Worm (Caenorhabditis elegans) whole organism, L4 larva: ENCODE results near the gene ZK813.7.

Source experiments
- D1046.2 ChIP-seq: fragments of 200-800 bp; sonication (Bioruptor generic); IDR thresholded peaks from 2 replicates; pipeline ENCODE4 v1.3.6; 2022; ENCODE audit warnings: missing genetic modification characterization, missing compliant biosample characterization
- F10B5.3 ChIP-seq: sonication (generic microtip); optimal IDR thresholded peaks from 2 replicates; lab custom pipeline; 2016; ENCODE audit warnings: mild to moderate bottlenecking, missing genetic modification characterization, missing compliant biosample characterization
- F37D6.2 ChIP-seq: sonication (generic microtip); optimal IDR thresholded peaks from 2 replicates; lab custom pipeline; 2016; ENCODE audit warnings: mild to moderate bottlenecking, missing genetic modification characterization, missing compliant biosample characterization
- F49E8.2 ChIP-seq: sonication (generic microtip); optimal IDR thresholded peaks from 2 replicates; lab custom pipeline; 2016; ENCODE audit warnings: missing compliant biosample characterization, mild to moderate bottlenecking, missing genetic modification characterization, borderline replicate concordance
- R02D3.7 ChIP-seq: fragments of 150-350 bp; sonication (generic microtip); optimal IDR thresholded peaks from 3 replicates; lab custom pipeline; 2014; ENCODE audit warnings: missing biosample characterization, missing genetic modification characterization
- T20F7.1 ChIP-seq: fragments of 200-800 bp; sonication (Bioruptor generic); optimal IDR thresholded peaks from 2 replicates; lab custom pipeline; 2018; ENCODE audit warnings: mild to moderate bottlenecking, missing genetic modification characterization, missing compliant biosample characterization
- Y48G9A.11 ChIP-seq: fragments of 200-800 bp; sonication (Bioruptor generic); IDR thresholded peaks from 2 replicates; pipeline ENCODE4 v1.3.6; 2022; ENCODE audit warnings: missing genetic modification reagents, missing genetic modification characterization, missing compliant biosample characterization
- Y75B8A.6 ChIP-seq: fragments of 200-800 bp; sonication (Bioruptor generic); IDR thresholded peaks from 2 replicates; pipeline ENCODE4 v1.3.6; 2022; ENCODE audit warnings: missing genetic modification reagents, missing genetic modification characterization, missing compliant biosample characterization
- ZK337.2 ChIP-seq: fragments of 200-800 bp; sonication (Bioruptor generic); IDR thresholded peaks from 2 replicates; pipeline ENCODE4 v1.3.6; 2022; ENCODE audit warnings: missing genetic modification reagents, missing genetic modification characterization, missing compliant biosample characterization
- attf-4 ChIP-seq: sonication (generic microtip); optimal IDR thresholded peaks from 3 replicates; lab custom pipeline; 2017; ENCODE audit warnings: missing biosample characterization, missing genetic modification characterization
- ceh-28 ChIP-seq: fragments of 150-350 bp; optimal IDR thresholded peaks from 2 replicates; lab custom pipeline; 2014; ENCODE audit warnings: missing biosample characterization, missing genetic modification reagents, missing genetic modification characterization
- cey-2 ChIP-seq: sonication (generic microtip); optimal IDR thresholded peaks from 3 replicates; lab custom pipeline; 2017; ENCODE audit warnings: missing genetic modification characterization, mild to moderate bottlenecking, missing compliant biosample characterization, antibody characterized with exemption, borderline replicate concordance; ENCODE audit not compliant: insufficient read depth
- daf-8 ChIP-seq: fragments of 200-800 bp; sonication (Bioruptor generic); IDR thresholded peaks from 2 replicates; pipeline ENCODE4 v1.3.6; 2022; ENCODE audit warnings: missing genetic modification characterization, missing compliant biosample characterization
- dmd-8 ChIP-seq: fragments of 200-800 bp; sonication (Bioruptor generic); IDR thresholded peaks from 2 replicates; pipeline ENCODE4 v1.3.6; 2022; ENCODE audit warnings: missing genetic modification characterization, missing compliant biosample characterization
- dve-1 ChIP-seq: sonication (generic microtip); optimal IDR thresholded peaks from 2 replicates; lab custom pipeline; 2017; ENCODE audit warnings: antibody characterized with exemption, mild to moderate bottlenecking, missing genetic modification characterization, missing compliant biosample characterization; ENCODE audit not compliant: insufficient read depth
- egl-27 ChIP-seq: sonication (generic microtip); optimal IDR thresholded peaks from 3 replicates; lab custom pipeline; 2017; ENCODE audit warnings: missing biosample characterization, missing genetic modification reagents, missing genetic modification characterization
- egl-43 ChIP-seq: fragments of 200-800 bp; sonication (Bioruptor generic); IDR thresholded peaks from 2 replicates; pipeline ENCODE4 v1.3.6; 2022; ENCODE audit warnings: missing genetic modification reagents, missing genetic modification characterization, missing compliant biosample characterization
- fos-1 ChIP-seq: fragments of 150-350 bp; optimal IDR thresholded peaks from 2 replicates; lab custom pipeline; 2014; ENCODE audit warnings: missing biosample characterization, missing genetic modification characterization
- hlh-30 ChIP-seq: sonication (generic microtip); optimal IDR thresholded peaks from 2 replicates; lab custom pipeline; 2017; ENCODE audit warnings: antibody characterized with exemption, mild to moderate bottlenecking, missing genetic modification characterization, missing compliant biosample characterization; ENCODE audit not compliant: insufficient read depth
- jun-1 ChIP-seq: fragments of 150-350 bp; optimal IDR thresholded peaks from 2 replicates; lab custom pipeline; 2014; ENCODE audit warnings: missing biosample characterization, missing genetic modification reagents, missing genetic modification characterization
- lin-29 ChIP-seq: fragments of 200-800 bp; sonication (Bioruptor generic); IDR thresholded peaks from 2 replicates; pipeline ENCODE4 v1.3.6; 2022; ENCODE audit warnings: missing genetic modification reagents, missing genetic modification characterization, missing compliant biosample characterization
- lsy-2 ChIP-seq, 2 experiments: fragments of 150-350 bp in 1 of 2; sonication (generic microtip) in 1 of 2; optimal IDR thresholded peaks; 2 replicates each; lab custom pipeline; 2014 to 2017; ENCODE audit warnings: missing biosample characterization in 2 of 2, missing genetic modification characterization in 2 of 2
- madf-5 ChIP-seq, 2 experiments: fragments of 200-800 bp; sonication (Bioruptor generic); IDR thresholded peaks; 2 replicates each; pipeline ENCODE4 v1.3.6; 2022; ENCODE audit warnings: missing compliant biosample characterization in 2 of 2, missing genetic modification characterization in 2 of 2
- mdl-1 ChIP-seq, 2 experiments: fragments of 150-350 bp in 1 of 2; sonication (generic microtip) in 1 of 2; optimal IDR thresholded peaks; 2 replicates each; lab custom pipeline; 2014 to 2017; ENCODE audit warnings: missing biosample characterization in 2 of 2, missing genetic modification characterization in 2 of 2
- mxl-3 ChIP-seq: fragments of 200-800 bp; sonication (Bioruptor generic); optimal IDR thresholded peaks from 2 replicates; lab custom pipeline; 2018; ENCODE audit warnings: mild to moderate bottlenecking, missing genetic modification characterization, missing compliant biosample characterization
- nhr-111 ChIP-seq: fragments of 200-800 bp; sonication (Bioruptor generic); optimal IDR thresholded peaks from 2 replicates; lab custom pipeline; 2018; ENCODE audit warnings: mild to moderate bottlenecking, missing genetic modification characterization, missing compliant biosample characterization
- nhr-25 ChIP-seq: sonication (generic microtip); optimal IDR thresholded peaks from 2 replicates; lab custom pipeline; 2017; ENCODE audit warnings: missing genetic modification characterization, mild to moderate bottlenecking, missing compliant biosample characterization, antibody characterized with exemption, moderate library complexity, borderline replicate concordance; ENCODE audit not compliant: insufficient read depth
- nhr-28 ChIP-seq: fragments of 150-350 bp; optimal IDR thresholded peaks from 2 replicates; lab custom pipeline; 2014; ENCODE audit warnings: missing biosample characterization, missing genetic modification characterization
- nhr-48 ChIP-seq: sonication (generic microtip); optimal IDR thresholded peaks from 2 replicates; lab custom pipeline; 2016; ENCODE audit warnings: mild to moderate bottlenecking, missing genetic modification characterization, missing compliant biosample characterization
- saeg-2 ChIP-seq: fragments of 200-800 bp; sonication (Bioruptor generic); IDR thresholded peaks from 2 replicates; pipeline ENCODE4 v1.3.6; 2022; ENCODE audit warnings: missing genetic modification reagents, missing genetic modification characterization, missing compliant biosample characterization
- sdz-12 ChIP-seq: fragments of 200-800 bp; sonication (Bioruptor generic); optimal IDR thresholded peaks from 2 replicates; lab custom pipeline; 2018; ENCODE audit warnings: mild to moderate bottlenecking, missing genetic modification characterization, missing compliant biosample characterization
- skn-1 ChIP-seq: fragments of 150-350 bp; optimal IDR thresholded peaks from 2 replicates; lab custom pipeline; 2014; ENCODE audit warnings: missing biosample characterization, missing genetic modification characterization
- spr-1 ChIP-seq: sonication (generic microtip); optimal IDR thresholded peaks from 2 replicates; lab custom pipeline; 2016; ENCODE audit warnings: mild to moderate bottlenecking, missing genetic modification characterization, missing compliant biosample characterization
- spr-3 ChIP-seq: fragments of 200-800 bp; sonication (Bioruptor generic); optimal IDR thresholded peaks from 2 replicates; lab custom pipeline; 2018; ENCODE audit warnings: mild to moderate bottlenecking, missing genetic modification characterization, missing compliant biosample characterization
- tag-97 ChIP-seq: fragments of 200-800 bp; sonication (Bioruptor generic); IDR thresholded peaks from 2 replicates; pipeline ENCODE4 v1.3.6; 2022; ENCODE audit warnings: missing genetic modification characterization, missing compliant biosample characterization
- unc-130 ChIP-seq: sonication (generic microtip); optimal IDR thresholded peaks from 2 replicates; lab custom pipeline; 2016; ENCODE audit warnings: missing genetic modification reagents, missing genetic modification characterization, missing compliant biosample characterization
- vab-7 ChIP-seq: fragments of 200-800 bp; sonication (Bioruptor generic); IDR thresholded peaks from 2 replicates; pipeline ENCODE4 v1.3.6; 2022; ENCODE audit warnings: missing genetic modification reagents, missing genetic modification characterization, missing compliant biosample characterization
- zag-1 ChIP-seq: fragments of 150-350 bp; optimal IDR thresholded peaks from 2 replicates; lab custom pipeline; 2014; ENCODE audit warnings: missing biosample characterization, missing genetic modification characterization
- zfp-2 ChIP-seq: sonication (generic microtip); optimal IDR thresholded peaks from 2 replicates; lab custom pipeline; 2016; ENCODE audit warnings: mild to moderate bottlenecking, missing genetic modification characterization, missing compliant biosample characterization
- ztf-7 ChIP-seq: fragments of 150-350 bp; optimal IDR thresholded peaks from 2 replicates; lab custom pipeline; 2014; ENCODE audit warnings: missing biosample characterization, missing genetic modification characterization

ZK813.7 gene

ce11 chrX:3414660-3415144 lies 29.9 kb upstream of the ZK813.7 start, which contains the start of gene dhs-27:
dhs-27 (minus strand) TSS chrX:3414710.
- TF ChIP-seq T20F7.1 (GFP tag; lab: Kevin White, UChicago) (no peak), egl-27 (no peak), ztf-7 (tag; lab: Kevin White, UChicago) (no peak), mxl-3 (GFP tag; lab: Kevin White, UChicago) (peak; percentile 25), ceh-28 (no peak), dve-1 (tag; lab: Kevin White, UChicago) (no peak), D1046.2 (GFP tag; lab: Robert Waterston, UW) (no peak), F49E8.2 (tag; lab: Kevin White, UChicago) (no peak), egl-43 (GFP tag; lab: Robert Waterston, UW) (no peak), mdl-1 (tag; optimal IDR thresholded peaks at IDR 0.05; lab: Kevin White, UChicago) (peak in 1 of 2 experiments; percentile 34), attf-4 (tag; lab: Kevin White, UChicago) (no peak), nhr-25 (tag; lab: Kevin White, UChicago) (peak; percentile 35), lsy-2 (tag; optimal IDR thresholded peaks at IDR 0.05; lab: Kevin White, UChicago) (no peak), F10B5.3 (no peak), spr-3 (GFP tag; lab: Kevin White, UChicago) (no peak), spr-1 (tag; lab: Kevin White, UChicago) (no peak), ZK337.2 (GFP tag; lab: Robert Waterston, UW) (no peak), jun-1 (tag; lab: Kevin White, UChicago) (no peak), unc-130 (GFP tag; lab: Kevin White, UChicago) (no peak), tag-97 (GFP tag; lab: Robert Waterston, UW) (no peak), nhr-111 (no peak), nhr-48 (tag; lab: Kevin White, UChicago) (no peak), cey-2 (no peak), fos-1 (tag; lab: Kevin White, UChicago) (no peak), nhr-28 (tag; lab: Kevin White, UChicago) (peak; percentile 77), hlh-30 (tag; lab: Kevin White, UChicago) (no peak), saeg-2 (GFP tag; lab: Robert Waterston, UW) (no peak), lin-29 (GFP tag; lab: Robert Waterston, UW) (no peak), madf-5 (GFP tag; IDR thresholded peaks at IDR 0.05; lab: Robert Waterston, UW) (no peak)

DNA sequence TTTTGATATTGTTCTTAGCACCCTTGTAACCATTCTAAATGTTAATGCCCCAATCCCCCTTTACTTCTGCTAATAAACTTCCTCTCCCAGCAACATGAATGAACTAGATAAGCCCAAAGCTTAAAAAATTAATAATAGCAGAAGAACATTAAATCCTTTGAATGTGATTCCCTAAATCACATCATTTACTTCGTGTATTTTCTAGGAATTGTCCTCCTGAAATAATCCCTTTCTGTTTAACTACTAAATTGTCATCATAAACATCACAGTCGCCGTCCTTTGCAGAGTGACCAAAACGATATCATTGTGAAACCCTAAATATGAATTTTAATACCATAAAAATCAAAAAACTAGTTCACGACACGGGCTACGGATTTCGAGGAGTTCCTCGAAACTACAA lies 28.6 kb upstream of the ZK813.7 start:
- TF ChIP-seq unc-130 (GFP tag; lab: Kevin White, UChicago) (no peak), vab-7 (GFP tag; lab: Robert Waterston, UW) (no peak), Y75B8A.6 (GFP tag; lab: Robert Waterston, UW) (no peak), F49E8.2 (tag; lab: Kevin White, UChicago) (no peak), nhr-111 (no peak), nhr-48 (tag; lab: Kevin White, UChicago) (no peak), skn-1 (tag; lab: Kevin White, UChicago) (no peak), Y48G9A.11 (GFP tag; lab: Robert Waterston, UW) (no peak), daf-8 (GFP tag; lab: Robert Waterston, UW) (no peak), zfp-2 (tag; lab: Kevin White, UChicago) (no peak), zag-1 (no peak), R02D3.7 (tag; lab: Kevin White, UChicago) (no peak), sdz-12 (GFP tag; lab: Kevin White, UChicago) (no peak), F37D6.2 (tag; lab: Kevin White, UChicago) (no peak), dmd-8 (GFP tag; lab: Robert Waterston, UW) (no peak)
